Worm (Caenorhabditis elegans): Measurements from ENCODE around the gene nrde-1.

Gene nrde-1

ce11 chrIII:3726443-3726842 lies 13.2 kb downstream of the nrde-1 start, which contains the start of gene gldi-5:
TSS of gene gldi-5 (minus strand) at chrIII:3726500.
- TF ChIP-seq lin-54 (GFP tag; optimal IDR thresholded peaks at IDR 0.05) (peak; percentile 69), egrh-3 (GFP tag; IDR thresholded peaks at IDR 0.05) (no peak), efl-1 (GFP tag; optimal IDR thresholded peaks at IDR 0.05) (peak; percentile 68), madf-8 (GFP tag; conservative IDR thresholded peaks at IDR 0.05) (peak; percentile 46; the same call in 1 of the 2 replicates), xnd-1 (tag; optimal IDR thresholded peaks at IDR 0.05) (peak; percentile 45), dpl-1 (GFP tag; optimal IDR thresholded peaks at IDR 0.05) (peak; percentile 33), dox-1 (GFP tag; IDR thresholded peaks at IDR 0.05) (no peak), nfyb-1 (GFP tag; IDR thresholded peaks at IDR 0.05) (no peak), madf-6 (GFP tag; IDR thresholded peaks at IDR 0.05) (peak; percentile 77), snpc-3.4 (tag; optimal IDR thresholded peaks at IDR 0.05) (peak; percentile 28), lsl-1 (GFP tag; optimal IDR thresholded peaks at IDR 0.05) (peak; percentile 83), F33H1.4 (GFP tag; IDR thresholded peaks at IDR 0.05) (peak; percentile 82), D2030.7 (GFP tag; IDR thresholded peaks at IDR 0.05) (0 out of 2 replicates have a peak, but pooled peaks have one; percentile 26), sptf-2 (GFP tag; optimal IDR thresholded peaks at IDR 0.05) (no peak)

- TF ChIP-seq Y79H2A.3 (GFP tag; conservative IDR thresholded peaks at IDR 0.05) = 0 out of 2 replicates have a peak, but pooled peaks have one; percentile 2
- TF ChIP-seq egl-44 (GFP tag; IDR thresholded peaks at IDR 0.05) = no peak
- TF ChIP-seq hsf-1 (GFP tag; IDR thresholded peaks at IDR 0.05) = no peak
Measured at ce11 chrIII:3729520-3729919, 16.3 kb downstream of the nrde-1 start, which contains the start of gene F34D10.9. TSS of gene F34D10.9 (minus strand) at chrIII:3729620.

- TF ChIP-seq xnd-1 (tag; optimal IDR thresholded peaks at IDR 0.05) = no peak
- TF ChIP-seq ceh-27 (GFP tag; optimal IDR thresholded peaks at IDR 0.05) = no peak
- no peak for TF ChIP-seq gei-17 (GFP tag; optimal IDR thresholded peaks at IDR 0.05)
- TF ChIP-seq D2030.7 (GFP tag; IDR thresholded peaks at IDR 0.05) = no peak
- TF ChIP-seq ztf-18 (tag; optimal IDR thresholded peaks at IDR 0.05) = no peak
- no peak for TF ChIP-seq F57C9.4 (tag; optimal IDR thresholded peaks at IDR 0.05)
- no peak for TF ChIP-seq nhr-27 (tag; optimal IDR thresholded peaks at IDR 0.05)
- no peak for TF ChIP-seq rcor-1 (GFP tag; IDR thresholded peaks at IDR 0.05)
- TF ChIP-seq mes-4 (tag; optimal IDR thresholded peaks at IDR 0.05) = no peak
- no peak for TF ChIP-seq Y56A3A.18 (GFP tag; IDR thresholded peaks at IDR 0.05)
- TF ChIP-seq him-1 (tag; optimal IDR thresholded peaks at IDR 0.05) = no peak
- TF ChIP-seq mcd-1 (GFP tag; IDR thresholded peaks at IDR 0.05) = no peak
- no peak for TF ChIP-seq nhr-80 (tag; optimal IDR thresholded peaks at IDR 0.05)
- TF ChIP-seq nhr-179 (tag; optimal IDR thresholded peaks at IDR 0.05) = no peak
- no peak for TF ChIP-seq ztf-26 (tag; optimal IDR thresholded peaks at IDR 0.05)
- no peak for TF ChIP-seq bed-2 (GFP tag; IDR thresholded peaks at IDR 0.05)
- TF ChIP-seq sptf-2 (GFP tag; optimal IDR thresholded peaks at IDR 0.05) = no peak
- TF ChIP-seq ztf-3 (GFP tag; optimal IDR thresholded peaks at IDR 0.05) = no peak
Measured at ce11 chrIII:3730475-3730874, 17.2 kb downstream of the nrde-1 start, which contains the start of gene F34D10.8. TSS of gene F34D10.8 (plus strand) at chrIII:3730775.

ce11 chrIII:3734007-3734406 lies 20.7 kb downstream of the nrde-1 start, which contains the start of gene F34D10.3:
TSS of gene F34D10.3 (plus strand) at chrIII:3734255.
- peak; percentile 7 for TF ChIP-seq attf-5 (GFP tag; optimal IDR thresholded peaks at IDR 0.05)
- no peak for TF ChIP-seq aptf-2 (GFP tag; conservative IDR thresholded peaks at IDR 0.05)
- no peak for TF ChIP-seq cebp-2 (GFP tag; IDR thresholded peaks at IDR 0.05)
- TF ChIP-seq bed-2 (GFP tag; IDR thresholded peaks at IDR 0.05) = no peak
- no peak for TF ChIP-seq ztf-28 (GFP tag; IDR thresholded peaks at IDR 0.05)
- TF ChIP-seq madf-6 (GFP tag; IDR thresholded peaks at IDR 0.05) = 0 out of 2 replicates have a peak, but pooled peaks have one; percentile 12
- TF ChIP-seq hmg-1.2 (GFP tag; IDR thresholded peaks at IDR 0.05) = peak; percentile 61; the same call in 1 of the 2 replicates
